Worm (Caenorhabditis elegans): Measurements from ENCODE around the gene igcm-2.

- TF ChIP-seq snpc-4 (tag; optimal IDR thresholded peaks at IDR 0.05) (no peak), dmd-4 (tag; optimal IDR thresholded peaks at IDR 0.05) (no peak), lsy-2 (tag; optimal IDR thresholded peaks at IDR 0.05) (peak in 1 of 2 experiments; percentile 5), nhr-11 (tag; optimal IDR thresholded peaks at IDR 0.05) (no peak), elt-1 (tag; optimal IDR thresholded peaks at IDR 0.05) (no peak), peb-1 (tag; optimal IDR thresholded peaks at IDR 0.05) (no peak)
Observed at ce11 chrX:6399450-6399849, 8.1 kb upstream of the igcm-2 start.
